Fruit fly (Drosophila melanogaster) whole organism, embryonic: ENCODE measurements around the gene CG42390.

Source experiments
- Ada2b ChIP-seq: fragments of 200-800 bp; sonication (Bioruptor generic); IDR thresholded peaks from 2 replicates; pipeline ENCODE4 v1.3.6; 2022; ENCODE audit warnings: missing biosample characterization, missing genetic modification characterization
- B-H2 ChIP-seq: fragments of 200-800 bp; sonication (Bioruptor generic); optimal IDR thresholded peaks from 2 replicates; lab custom pipeline; 2018; ENCODE audit warnings: missing biosample characterization, mild to moderate bottlenecking, missing genetic modification characterization
- Bteb2 ChIP-seq: fragments of 200-800 bp; sonication (Bioruptor generic); optimal IDR thresholded peaks from 2 replicates; lab custom pipeline; 2016; ENCODE audit warnings: missing biosample characterization, missing genetic modification characterization
- CG14667 ChIP-seq: fragments of 200-800 bp; sonication (Bioruptor generic); IDR thresholded peaks from 2 replicates; pipeline ENCODE4 v1.3.6; 2022; ENCODE audit warnings: missing biosample characterization, missing genetic modification characterization
- CG14710 ChIP-seq: fragments of 200-800 bp; sonication (Bioruptor generic); optimal IDR thresholded peaks from 3 replicates; lab custom pipeline; 2019; ENCODE audit warnings: missing biosample characterization, mild to moderate bottlenecking, missing genetic modification characterization, moderate library complexity
- CG17568 ChIP-seq: fragments of 200-800 bp; sonication (Bioruptor generic); optimal IDR thresholded peaks from 2 replicates; lab custom pipeline; 2018; ENCODE audit warnings: missing biosample characterization, mild to moderate bottlenecking, missing genetic modification characterization, moderate library complexity
- CG18262 ChIP-seq: fragments of 200-800 bp; optimal IDR thresholded peaks from 3 replicates; lab custom pipeline; 2019; ENCODE audit warnings: missing biosample characterization, mild to moderate bottlenecking, missing genetic modification characterization, moderate library complexity
- CG18764 ChIP-seq: fragments of 200-800 bp; sonication (Bioruptor generic); optimal IDR thresholded peaks from 3 replicates; lab custom pipeline; 2016; ENCODE audit warnings: missing biosample characterization, missing genetic modification characterization
- CG31224 ChIP-seq: fragments of 200-800 bp; sonication (Bioruptor generic); IDR thresholded peaks from 2 replicates; pipeline ENCODE4 v1.3.6; 2022; ENCODE audit warnings: missing biosample characterization, missing genetic modification characterization
- CG31365 ChIP-seq: fragments of 200-800 bp; sonication (Bioruptor generic); optimal IDR thresholded peaks from 2 replicates; lab custom pipeline; 2018; ENCODE audit warnings: missing biosample characterization, mild to moderate bottlenecking, missing genetic modification characterization
- CG31441 ChIP-seq: fragments of 200-800 bp; sonication (Bioruptor generic); IDR thresholded peaks from 2 replicates; pipeline ENCODE4 v1.3.6; 2022; ENCODE audit warnings: missing biosample characterization, missing genetic modification characterization
- CG34376 ChIP-seq: fragments of 200-800 bp; sonication (Bioruptor generic); optimal IDR thresholded peaks from 2 replicates; lab custom pipeline; 2018; ENCODE audit warnings: missing biosample characterization, mild to moderate bottlenecking, missing genetic modification characterization
- CG3995 ChIP-seq: fragments of 200-800 bp; sonication (Bioruptor generic); optimal IDR thresholded peaks from 3 replicates; lab custom pipeline; 2016; ENCODE audit warnings: missing biosample characterization, missing genetic modification characterization
- CG4282 ChIP-seq: fragments of 200-800 bp; sonication (Bioruptor generic); optimal IDR thresholded peaks from 2 replicates; lab custom pipeline; 2016; ENCODE audit warnings: missing biosample characterization, missing genetic modification characterization
- CG43689 ChIP-seq: fragments of 200-800 bp; sonication (Bioruptor generic); IDR thresholded peaks from 2 replicates; pipeline ENCODE4 v1.3.6; 2022; ENCODE audit warnings: missing biosample characterization, missing genetic modification characterization
- CG5180 ChIP-seq: fragments of 200-800 bp; sonication (Bioruptor generic); optimal IDR thresholded peaks from 3 replicates; lab custom pipeline; 2017; ENCODE audit warnings: missing biosample characterization, missing genetic modification characterization, mild to moderate bottlenecking, moderate library complexity, missing genetic modification reagents
- CG8281 ChIP-seq: fragments of 200-800 bp; sonication (Bioruptor generic); optimal IDR thresholded peaks from 2 replicates; lab custom pipeline; 2018; ENCODE audit warnings: missing biosample characterization, mild to moderate bottlenecking, missing genetic modification characterization, moderate library complexity
- CG9437 ChIP-seq: fragments of 200-800 bp; sonication (Bioruptor generic); optimal IDR thresholded peaks from 2 replicates; lab custom pipeline; 2018; ENCODE audit warnings: missing biosample characterization, mild to moderate bottlenecking, missing genetic modification characterization
- CG9876 ChIP-seq: fragments of 200-800 bp; sonication (Bioruptor generic); optimal IDR thresholded peaks from 2 replicates; lab custom pipeline; 2016; ENCODE audit warnings: missing biosample characterization, missing genetic modification characterization
- Camta ChIP-seq: fragments of 200-800 bp; sonication (Bioruptor generic); optimal IDR thresholded peaks from 2 replicates; lab custom pipeline; 2016; ENCODE audit warnings: missing biosample characterization, missing genetic modification characterization
- D19A ChIP-seq: fragments of 200-800 bp; optimal IDR thresholded peaks from 3 replicates; lab custom pipeline; 2019; ENCODE audit warnings: missing biosample characterization, mild to moderate bottlenecking, missing genetic modification characterization, moderate library complexity
- HLHmδ ChIP-seq: fragments of 200-800 bp; sonication (Bioruptor generic); optimal IDR thresholded peaks from 2 replicates; lab custom pipeline; 2018; ENCODE audit warnings: missing biosample characterization, mild to moderate bottlenecking, missing genetic modification characterization, moderate library complexity
- Hr39 ChIP-seq: fragments of >200 bp; optimal IDR thresholded peaks from 2 replicates; lab custom pipeline; 2017
- Hr51 ChIP-seq, 2 experiments: fragments of 200-800 bp; sonication (Bioruptor generic); optimal IDR thresholded peaks; 2 replicates in 1 of 2; 3 replicates in 1 of 2; lab custom pipeline; 2016 to 2018; ENCODE audit warnings: missing biosample characterization in 2 of 2, missing genetic modification characterization in 2 of 2, mild to moderate bottlenecking in 1 of 2, moderate library complexity in 1 of 2
- Hr78 ChIP-seq, 2 experiments: fragments of 200-800 bp in 1 of 2; fragments of >200 bp in 1 of 2; sonication (Bioruptor generic) in 1 of 2; optimal IDR thresholded peaks; 2 replicates each; lab custom pipeline; 2017 to 2019; ENCODE audit warnings: missing biosample characterization in 2 of 2, missing genetic modification characterization in 2 of 2, mild to moderate bottlenecking in 1 of 2, moderate library complexity in 1 of 2
- Max ChIP-seq: fragments of 200-800 bp; sonication (Bioruptor generic); optimal IDR thresholded peaks from 2 replicates; lab custom pipeline; 2016; ENCODE audit warnings: missing biosample characterization, mild to moderate bottlenecking, missing genetic modification characterization
- Meics ChIP-seq: fragments of 200-800 bp; sonication (Bioruptor generic); optimal IDR thresholded peaks from 2 replicates; lab custom pipeline; 2017; ENCODE audit warnings: missing biosample characterization, mild to moderate bottlenecking, missing genetic modification characterization
- NK7.1 ChIP-seq: fragments of 200-800 bp; sonication (Bioruptor generic); optimal IDR thresholded peaks from 3 replicates; lab custom pipeline; 2016; ENCODE audit warnings: missing biosample characterization, missing genetic modification characterization
- Nf-YC ChIP-seq: fragments of 200-800 bp; optimal IDR thresholded peaks from 3 replicates; lab custom pipeline; 2019; ENCODE audit warnings: missing biosample characterization, mild to moderate bottlenecking, missing genetic modification characterization, moderate library complexity
- Sox102F ChIP-seq: fragments of 200-800 bp; sonication (Bioruptor generic); optimal IDR thresholded peaks from 2 replicates; lab custom pipeline; 2018; ENCODE audit warnings: missing biosample characterization, mild to moderate bottlenecking, missing genetic modification characterization, moderate library complexity
- Trl ChIP-seq, 3 experiments: fragments of >200 bp in 2 of 3; fragments of 200-800 bp in 1 of 3; sonication (Bioruptor generic) in 1 of 3; optimal IDR thresholded peaks; 2 replicates in 1 of 3; 3 replicates in 2 of 3; lab custom pipeline; 2016 to 2017; ENCODE audit warnings: missing biosample characterization in 1 of 3, missing genetic modification characterization in 1 of 3
- Usf ChIP-seq: fragments of 200-800 bp; sonication (Bioruptor generic); optimal IDR thresholded peaks from 2 replicates; lab custom pipeline; 2017; ENCODE audit warnings: missing genotype, missing biosample characterization, missing genetic modification characterization
- bsh ChIP-seq, 2 experiments: fragments of 200-800 bp; sonication (Bioruptor generic); optimal IDR thresholded peaks; 2 replicates each; lab custom pipeline; 2017 to 2018; ENCODE audit warnings: mild to moderate bottlenecking in 2 of 2, missing biosample characterization in 2 of 2, missing genetic modification characterization in 2 of 2, moderate library complexity in 1 of 2
- chif ChIP-seq, 2 experiments: fragments of 200-800 bp; sonication (Bioruptor generic); optimal IDR thresholded peaks; 3 replicates each; lab custom pipeline; 2016; ENCODE audit warnings: missing biosample characterization in 2 of 2, missing genetic modification characterization in 2 of 2
- chinmo ChIP-seq: fragments of 200-800 bp; sonication (Bioruptor generic); IDR thresholded peaks from 4 replicates; pipeline ENCODE4 v1.3.6; 2022; ENCODE audit warnings: missing biosample characterization, missing genetic modification characterization; ENCODE audit not compliant: partially characterized antibody
- corto ChIP-seq: fragments of 200-800 bp; sonication (Bioruptor generic); optimal IDR thresholded peaks from 2 replicates; lab custom pipeline; 2016; ENCODE audit warnings: missing biosample characterization, mild to moderate bottlenecking, missing genetic modification characterization, moderate library complexity
- crp ChIP-seq, 2 experiments: fragments of 200-800 bp; sonication (Bioruptor generic); optimal IDR thresholded peaks; 2 replicates in 1 of 2; 3 replicates in 1 of 2; lab custom pipeline; 2017; ENCODE audit warnings: missing biosample characterization in 2 of 2, missing genetic modification characterization in 2 of 2, mild to moderate bottlenecking in 1 of 2, moderate library complexity in 1 of 2
- dan ChIP-seq: fragments of 200-800 bp; sonication (Bioruptor generic); IDR thresholded peaks from 2 replicates; pipeline ENCODE4 v1.3.6; 2022; ENCODE audit warnings: missing biosample characterization, missing genetic modification characterization
- dm ChIP-seq: fragments of 200-800 bp; sonication (Bioruptor generic); optimal IDR thresholded peaks from 3 replicates; lab custom pipeline; 2016; ENCODE audit warnings: missing biosample characterization, missing genetic modification characterization
- dmrt11E ChIP-seq: fragments of 200-800 bp; sonication (Bioruptor generic); optimal IDR thresholded peaks from 3 replicates; lab custom pipeline; 2018; ENCODE audit warnings: missing biosample characterization, mild to moderate bottlenecking, missing genetic modification characterization, moderate library complexity
- fd96Cb ChIP-seq: fragments of 200-800 bp; sonication (Bioruptor generic); optimal IDR thresholded peaks from 2 replicates; lab custom pipeline; 2018; ENCODE audit warnings: missing biosample characterization, mild to moderate bottlenecking, missing genetic modification characterization, moderate library complexity
- jing ChIP-seq: fragments of 200-800 bp; sonication (Bioruptor generic); optimal IDR thresholded peaks from 2 replicates; lab custom pipeline; 2018; ENCODE audit warnings: missing biosample characterization, mild to moderate bottlenecking, missing genetic modification characterization
- lbe ChIP-seq: fragments of 200-800 bp; sonication (Bioruptor generic); optimal IDR thresholded peaks from 2 replicates; lab custom pipeline; 2016; ENCODE audit warnings: missing biosample characterization, mild to moderate bottlenecking, missing genetic modification characterization
- maf-S ChIP-seq: fragments of 200-800 bp; sonication (Bioruptor generic); optimal IDR thresholded peaks from 2 replicates; lab custom pipeline; 2016; ENCODE audit warnings: missing biosample characterization, missing genetic modification characterization
- sens ChIP-seq: fragments of 200-800 bp; sonication (Bioruptor generic); peaks from one replicate; lab custom pipeline; 2016; ENCODE audit warnings: missing biosample characterization, missing genetic modification characterization
- sqz ChIP-seq: fragments of 200-800 bp; sonication (Bioruptor generic); optimal IDR thresholded peaks from 3 replicates; lab custom pipeline; 2018; ENCODE audit warnings: missing biosample characterization, mild to moderate bottlenecking, missing genetic modification characterization
- tx ChIP-seq: fragments of 200-800 bp; sonication (Bioruptor generic); optimal IDR thresholded peaks from 2 replicates; lab custom pipeline; 2016; ENCODE audit warnings: missing biosample characterization, missing genetic modification characterization
- vnd ChIP-seq: fragments of 200-800 bp; sonication (Bioruptor generic); IDR thresholded peaks from 3 replicates; pipeline ENCODE4 v1.3.6; 2022; ENCODE audit warnings: missing biosample characterization, missing genetic modification characterization; ENCODE audit not compliant: partially characterized antibody

CG42390 gene

dm6 chr3R:22172454-22173413 is 52.9 kb downstream of the CG42390 start (continued):
- TF ChIP-seq Nf-YC (no peak), dm (GFP tag; lab: Kevin White, UChicago) (no peak), Usf (no peak), D19A (tag; lab: Kevin White, UChicago) (peak; percentile 13), CG18764 (GFP tag; lab: Kevin White, UChicago) (no peak), CG14710 (tag; lab: Kevin White, UChicago) (peak; percentile 10), sqz (GFP tag; lab: Kevin White, UChicago) (no peak), bsh (GFP tag; optimal IDR thresholded peaks at IDR 0.05; lab: Kevin White, UChicago) (peak in 1 of 2 experiments; percentile 52), Bteb2 (GFP tag; lab: Kevin White, UChicago) (no peak), tx (GFP tag; lab: Kevin White, UChicago) (no peak), Hr39 (lab: Kevin White, UChicago) (no peak), CG31441 (GFP tag; lab: Robert Waterston, UW) (peak; percentile 55), vnd (GFP tag; lab: Robert Waterston, UW) (no peak), CG31365 (tag; lab: Kevin White, UChicago) (no peak), chinmo (GFP tag; lab: Robert Waterston, UW) (no peak), Hr78 (GFP tag; optimal IDR thresholded peaks at IDR 0.05; lab: Kevin White, UChicago) (no peak), HLHmδ (GFP tag; lab: Kevin White, UChicago) (no peak), maf-S (GFP tag; lab: Kevin White, UChicago) (no peak), Hr51 (GFP tag; optimal IDR thresholded peaks at IDR 0.05; lab: Kevin White, UChicago) (peak in 1 of 2 experiments; percentile 33), CG5180 (GFP tag; lab: Kevin White, UChicago) (no peak), fd96Cb (tag; lab: Kevin White, UChicago) (peak; percentile 20), B-H2 (GFP tag; lab: Kevin White, UChicago) (no peak), sens (peak; percentile 78), Trl (optimal IDR thresholded peaks at IDR 0.05; lab: Kevin White, UChicago) (no peak), Trl (GFP tag; optimal IDR thresholded peaks at IDR 0.05; lab: Kevin White, UChicago) (no peak), Meics (GFP tag; lab: Kevin White, UChicago) (no peak), jing (no peak), CG8281 (tag; lab: Kevin White, UChicago) (no peak)
- TF ChIP-seq, all 482 proteins: peak for 67

dm6 chr3R:22175745-22176144 is 55.9 kb downstream of the CG42390 start:
- TF ChIP-seq Ada2b = no peak
- no peak for TF ChIP-seq Max (GFP tag; lab: Kevin White, UChicago)
- no peak for TF ChIP-seq chif (GFP tag; optimal IDR thresholded peaks at IDR 0.05; lab: Kevin White, UChicago)
- TF ChIP-seq CG9437 = no peak
- TF ChIP-seq corto (GFP tag; lab: Kevin White, UChicago) = peak; percentile 67
- TF ChIP-seq CG43689 = no peak
- no peak for TF ChIP-seq CG34376 (GFP tag; lab: Kevin White, UChicago)
- no peak for TF ChIP-seq CG17568 (GFP tag; lab: Kevin White, UChicago)
- TF ChIP-seq CG9876 (GFP tag; lab: Kevin White, UChicago) = no peak
- peak; percentile 81 for TF ChIP-seq lbe
- no peak for TF ChIP-seq dan (GFP tag; lab: Robert Waterston, UW)
- no peak for TF ChIP-seq CG14667 (GFP tag; lab: Robert Waterston, UW)
- TF ChIP-seq NK7.1 (GFP tag; lab: Kevin White, UChicago) = no peak
- peak; percentile 13 for TF ChIP-seq CG18262
- TF ChIP-seq CG31224 (GFP tag; lab: Robert Waterston, UW) = no peak
- TF ChIP-seq crp (GFP tag; optimal IDR thresholded peaks at IDR 0.05; lab: Kevin White, UChicago) = no peak
- TF ChIP-seq Sox102F = no peak
- no peak for TF ChIP-seq CG4282
- peak; percentile 86 for TF ChIP-seq sens
- TF ChIP-seq dmrt11E (tag; lab: Kevin White, UChicago) = peak; percentile 28
- TF ChIP-seq CG3995 (GFP tag; lab: Kevin White, UChicago) = no peak
- TF ChIP-seq Camta (GFP tag; lab: Kevin White, UChicago) = no peak
